Fruit fly (Drosophila melanogaster): Measurements from ENCODE around the gene Vps2.

- TF ChIP-seq CG14711 (tag; optimal IDR thresholded peaks at IDR 0.05), result no peak
- no peak for TF ChIP-seq CG1620 (GFP tag; optimal IDR thresholded peaks at IDR 0.05)
- TF ChIP-seq tj (GFP tag; optimal IDR thresholded peaks at IDR 0.05), result peak; percentile 69
- no peak for TF ChIP-seq Crg-1 (GFP tag; optimal IDR thresholded peaks at IDR 0.05)
- TF ChIP-seq cic (GFP tag; optimal IDR thresholded peaks at IDR 0.05), result no peak
- no peak for TF ChIP-seq CG33017 (tag; optimal IDR thresholded peaks at IDR 0.05)
- TF ChIP-seq kay (GFP tag; ENCODE audit: borderline replicate concordance), result peak; percentile 87
- peak; percentile 27 for TF ChIP-seq CG7101 (tag; optimal IDR thresholded peaks at IDR 0.05)
Observed at dm6 chr3R:26020244-26021171, 32.1 kb upstream of the Vps2 start.

All from whole organism, adult.